Worm (Caenorhabditis elegans) whole organism, L2 larva: ENCODE data around the gene srx-42.

Source experiments
- Y55F3AM.14 ChIP-seq: fragments of 200-800 bp; sonication (Bioruptor generic); optimal IDR thresholded peaks from 2 replicates; lab custom pipeline; 2018; ENCODE audit warnings: mild to moderate bottlenecking, missing genetic modification characterization, missing compliant biosample characterization
- ZK546.5 ChIP-seq: sonication (generic microtip); optimal IDR thresholded peaks from 2 replicates; lab custom pipeline; 2017; ENCODE audit warnings: missing biosample characterization, missing genetic modification characterization
- alr-1 ChIP-seq: fragments of 150-350 bp; optimal IDR thresholded peaks from 2 replicates; lab custom pipeline; 2014; ENCODE audit warnings: missing biosample characterization, missing genetic modification characterization
- ama-1 ChIP-seq: fragments of 150-350 bp; optimal IDR thresholded peaks from 2 replicates; lab custom pipeline; 2018; ENCODE audit warnings: inconsistent platforms
- blmp-1 ChIP-seq: sonication (generic microtip); optimal IDR thresholded peaks from 2 replicates; lab custom pipeline; 2017; ENCODE audit warnings: missing genetic modification characterization, mild to moderate bottlenecking, missing compliant biosample characterization, antibody characterized with exemption, moderate library complexity; ENCODE audit not compliant: insufficient read depth
- ceh-16 ChIP-seq: fragments of 150-350 bp; optimal IDR thresholded peaks from 2 replicates; lab custom pipeline; 2014; ENCODE audit warnings: missing biosample characterization, missing genetic modification characterization
- crh-2 ChIP-seq: sonication (generic microtip); optimal IDR thresholded peaks from 2 replicates; lab custom pipeline; 2017; ENCODE audit warnings: missing biosample characterization, missing genetic modification characterization
- dmd-4 ChIP-seq: sonication (generic microtip); optimal IDR thresholded peaks from 2 replicates; lab custom pipeline; 2017; ENCODE audit warnings: missing biosample characterization, missing genetic modification characterization
- elt-3 ChIP-seq: sonication (generic microtip); optimal IDR thresholded peaks from 2 replicates; lab custom pipeline; 2017; ENCODE audit warnings: missing biosample characterization, missing genetic modification characterization
- fos-1 ChIP-seq: fragments of 150-350 bp; optimal IDR thresholded peaks from 2 replicates; lab custom pipeline; 2014; ENCODE audit warnings: missing biosample characterization, missing genetic modification characterization
- gmeb-1 ChIP-seq: fragments of 150-350 bp; optimal IDR thresholded peaks from 2 replicates; lab custom pipeline; 2014; ENCODE audit warnings: missing biosample characterization, missing genetic modification characterization
- lin-11 ChIP-seq: fragments of 150-350 bp; sonication (generic microtip); optimal IDR thresholded peaks from 2 replicates; lab custom pipeline; 2014; ENCODE audit warnings: missing biosample characterization, missing genetic modification characterization, inconsistent platforms, mixed read lengths
- lin-39 ChIP-seq: fragments of 150-350 bp; optimal IDR thresholded peaks from 2 replicates; lab custom pipeline; 2014; ENCODE audit warnings: missing biosample characterization, missing genetic modification reagents, missing genetic modification characterization
- lsy-2 ChIP-seq, 2 experiments: fragments of 150-350 bp in 1 of 2; sonication (generic microtip) in 1 of 2; optimal IDR thresholded peaks; 2 replicates each; lab custom pipeline; 2014 to 2017; ENCODE audit warnings: missing biosample characterization in 2 of 2, missing genetic modification characterization in 2 of 2
- mab-5 ChIP-seq: fragments of 150-350 bp; optimal IDR thresholded peaks from 2 replicates; lab custom pipeline; 2014; ENCODE audit warnings: missing biosample characterization, missing genetic modification characterization
- mdl-1 ChIP-seq, 2 experiments: fragments of 150-350 bp in 1 of 2; sonication (generic microtip) in 1 of 2; optimal IDR thresholded peaks; 2 replicates each; lab custom pipeline; 2017; ENCODE audit warnings: missing biosample characterization in 2 of 2, missing genetic modification characterization in 2 of 2
- nhr-10 ChIP-seq: sonication (generic microtip); optimal IDR thresholded peaks from 2 replicates; lab custom pipeline; 2017; ENCODE audit warnings: missing biosample characterization, missing genetic modification characterization
- nhr-11 ChIP-seq: fragments of 150-350 bp; optimal IDR thresholded peaks from 2 replicates; lab custom pipeline; 2014; ENCODE audit warnings: missing biosample characterization, missing genetic modification characterization
- nhr-129 ChIP-seq: fragments of 150-350 bp; optimal IDR thresholded peaks from 2 replicates; lab custom pipeline; 2014; ENCODE audit warnings: missing biosample characterization, missing genetic modification characterization
- nhr-21 ChIP-seq: fragments of 150-350 bp; optimal IDR thresholded peaks from 2 replicates; lab custom pipeline; 2014; ENCODE audit warnings: missing biosample characterization, missing genetic modification characterization
- nhr-23 ChIP-seq: fragments of 150-350 bp; optimal IDR thresholded peaks from 2 replicates; lab custom pipeline; 2014; ENCODE audit warnings: missing biosample characterization, missing genetic modification reagents, missing genetic modification characterization
- nhr-237 ChIP-seq: fragments of 150-350 bp; optimal IDR thresholded peaks from 2 replicates; lab custom pipeline; 2014; ENCODE audit warnings: missing biosample characterization, missing genetic modification characterization
- nhr-25 ChIP-seq: fragments of 150-350 bp; sonication (generic microtip); optimal IDR thresholded peaks from 3 replicates; lab custom pipeline; 2014; ENCODE audit warnings: missing biosample characterization, missing genetic modification characterization
- nhr-6 ChIP-seq: fragments of 150-350 bp; optimal IDR thresholded peaks from 2 replicates; lab custom pipeline; 2014; ENCODE audit warnings: missing biosample characterization, missing genetic modification characterization
- nhr-77 ChIP-seq: fragments of 150-350 bp; optimal IDR thresholded peaks from 2 replicates; lab custom pipeline; 2014; ENCODE audit warnings: missing biosample characterization, missing genetic modification characterization
- peb-1 ChIP-seq: fragments of 150-350 bp; optimal IDR thresholded peaks from 2 replicates; lab custom pipeline; 2014; ENCODE audit warnings: missing biosample characterization, missing genetic modification characterization
- skn-1 ChIP-seq: sonication (generic microtip); optimal IDR thresholded peaks from 2 replicates; lab custom pipeline; 2017; ENCODE audit warnings: missing biosample characterization, missing genetic modification characterization
- sma-3 ChIP-seq: sonication (generic microtip); optimal IDR thresholded peaks from 2 replicates; lab custom pipeline; 2016; ENCODE audit warnings: missing genetic modification reagents, missing genetic modification characterization, missing compliant biosample characterization
- sma-9 ChIP-seq, 2 experiments: fragments of 150-350 bp in 1 of 2; sonication (generic microtip) in 1 of 2; optimal IDR thresholded peaks; 2 replicates each; lab custom pipeline; 2014 to 2016; ENCODE audit warnings: missing genetic modification characterization in 2 of 2, mild to moderate bottlenecking in 1 of 2, missing biosample characterization in 1 of 2, missing compliant biosample characterization in 1 of 2, missing genetic modification reagents in 1 of 2, moderate library complexity in 1 of 2
- unc-39 ChIP-seq: fragments of 150-350 bp; optimal IDR thresholded peaks from 2 replicates; lab custom pipeline; 2014; ENCODE audit warnings: missing biosample characterization, missing genetic modification characterization
- unc-55 ChIP-seq: fragments of 150-350 bp; sonication (generic microtip); optimal IDR thresholded peaks from 3 replicates; lab custom pipeline; 2014; ENCODE audit warnings: missing biosample characterization, missing genetic modification reagents, missing genetic modification characterization
- unc-62 ChIP-seq: fragments of 150-350 bp; optimal IDR thresholded peaks from 2 replicates; lab custom pipeline; 2014; ENCODE audit warnings: missing biosample characterization, missing genetic modification reagents, missing genetic modification characterization
- ztf-1 ChIP-seq: fragments of 200-800 bp; sonication (Bioruptor generic); conservative IDR thresholded peaks from 2 replicates; pipeline ENCODE4 v1.3.6; 2022; ENCODE audit warnings: missing genetic modification characterization, missing compliant biosample characterization
- ztf-11 ChIP-seq: sonication (generic microtip); optimal IDR thresholded peaks from 2 replicates; lab custom pipeline; 2017; ENCODE audit warnings: missing biosample characterization, missing genetic modification characterization
- ztf-4 ChIP-seq: fragments of 150-350 bp; optimal IDR thresholded peaks from 2 replicates; lab custom pipeline; 2014; ENCODE audit warnings: missing biosample characterization, missing genetic modification characterization

The srx-42 gene

DNA sequence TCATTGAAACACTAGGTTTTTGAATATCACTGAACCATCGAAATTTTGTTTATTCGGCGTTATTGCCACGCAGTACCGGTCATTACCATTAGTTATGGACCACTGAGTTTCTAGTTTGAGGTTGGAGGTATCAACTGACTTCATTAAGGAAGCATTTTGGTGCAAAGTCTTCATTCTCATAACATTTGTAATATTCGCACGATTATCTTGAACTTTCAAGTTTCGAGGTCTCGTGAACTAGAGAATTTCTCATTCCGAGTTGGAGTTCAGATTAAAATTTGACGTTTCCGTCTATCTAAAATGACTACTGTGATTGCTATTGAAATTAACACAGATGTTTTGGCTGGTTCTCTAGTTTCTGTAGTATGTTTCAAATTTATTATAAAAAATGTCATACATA, at the start of gene srx-42:
Gene srx-42, plus strand, starts transcription at position 301 of the 400 bp plus-strand sequence.
- TF ChIP-seq elt-3 (tag; lab: Kevin White, UChicago) (no peak), alr-1 (no peak), nhr-77 (no peak), nhr-237 (tag; lab: Kevin White, UChicago) (no peak), gmeb-1 (tag; lab: Kevin White, UChicago) (no peak), nhr-129 (no peak), blmp-1 (tag; lab: Kevin White, UChicago) (no peak), ztf-1 (no peak), peb-1 (tag; lab: Kevin White, UChicago) (no peak), unc-39 (tag; lab: Kevin White, UChicago) (no peak), mdl-1 (tag; optimal IDR thresholded peaks at IDR 0.05; lab: Kevin White, UChicago) (no peak), mab-5 (tag; lab: Kevin White, UChicago) (no peak), lsy-2 (tag; optimal IDR thresholded peaks at IDR 0.05; lab: Kevin White, UChicago) (no peak), skn-1 (tag; lab: Kevin White, UChicago) (no peak), crh-2 (tag; lab: Kevin White, UChicago) (no peak), unc-55 (GFP tag; lab: Kevin White, UChicago) (no peak)

DNA sequence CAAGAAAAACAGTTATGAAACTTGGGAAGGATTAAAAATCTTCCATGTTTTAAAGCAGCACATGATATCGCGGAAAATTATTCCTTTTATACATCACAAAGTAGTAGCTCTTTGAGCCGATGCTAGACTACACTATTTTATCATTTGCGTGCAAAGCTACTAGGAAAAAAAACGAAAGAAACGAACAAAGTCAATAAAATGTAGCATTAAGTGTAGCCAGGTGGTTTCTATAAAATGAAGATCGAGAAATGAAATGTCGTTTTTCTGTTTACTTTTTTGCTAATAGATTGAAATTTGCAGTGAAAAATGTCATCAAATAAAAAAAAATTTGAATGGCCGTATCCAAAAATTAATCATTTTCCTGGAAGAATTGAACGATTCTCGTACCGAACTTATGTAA, 47.9 kb upstream of the srx-42 start, which contains the start of gene cpt-5:
Gene cpt-5, plus strand, starts transcription at position 301 of the 400 bp plus-strand sequence.
- TF ChIP-seq ama-1 (lab: Kevin White, UChicago): no peak
- TF ChIP-seq fos-1: no peak
- no peak for TF ChIP-seq lin-39 (tag; lab: Kevin White, UChicago)
- TF ChIP-seq sma-3 (GFP tag; lab: Kevin White, UChicago): no peak
- TF ChIP-seq elt-3 (tag; lab: Kevin White, UChicago): no peak
- TF ChIP-seq nhr-129: no peak
- TF ChIP-seq ZK546.5 (tag; lab: Kevin White, UChicago): no peak
- no peak for TF ChIP-seq crh-2 (tag; lab: Kevin White, UChicago)

DNA sequence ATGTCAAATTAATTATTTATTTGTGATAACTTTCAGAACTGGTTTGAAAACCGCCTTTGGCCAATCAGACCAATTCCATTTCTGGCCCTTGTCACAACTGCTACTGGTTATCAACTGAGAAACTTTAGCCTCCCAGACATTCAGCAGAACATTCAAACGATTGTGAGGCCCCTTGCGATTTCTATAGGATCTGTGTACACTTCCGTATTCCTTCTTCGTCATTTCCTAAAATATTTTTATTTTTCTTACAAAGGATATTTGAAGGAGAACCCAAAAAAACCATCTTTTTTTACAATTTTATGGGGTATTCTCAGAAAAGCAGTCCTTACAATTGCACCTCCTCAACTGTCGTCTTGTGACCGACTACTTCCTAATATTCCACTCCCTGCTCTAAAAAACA, 47.5 kb upstream of the srx-42 start:
- no peak for TF ChIP-seq Y55F3AM.14 (GFP tag; lab: Kevin White, UChicago)
- no peak for TF ChIP-seq nhr-6 (tag; lab: Kevin White, UChicago)
- no peak for TF ChIP-seq skn-1 (tag; lab: Kevin White, UChicago)
- TF ChIP-seq nhr-21 (tag; lab: Kevin White, UChicago): no peak
- no peak for TF ChIP-seq blmp-1 (tag; lab: Kevin White, UChicago)
- TF ChIP-seq dmd-4 (tag; lab: Kevin White, UChicago): no peak
- no peak for TF ChIP-seq elt-3 (tag; lab: Kevin White, UChicago)
- TF ChIP-seq ztf-4 (tag; lab: Kevin White, UChicago): no peak
- TF ChIP-seq ztf-11 (tag; lab: Kevin White, UChicago): no peak
- no peak for TF ChIP-seq ceh-16
- TF ChIP-seq nhr-10 (tag; lab: Kevin White, UChicago): no peak
- TF ChIP-seq nhr-237 (tag; lab: Kevin White, UChicago): no peak
- no peak for TF ChIP-seq nhr-23 (tag; lab: Kevin White, UChicago)
- no peak for TF ChIP-seq sma-3 (GFP tag; lab: Kevin White, UChicago)
- TF ChIP-seq unc-62 (GFP tag; lab: Kevin White, UChicago): no peak
- no peak for TF ChIP-seq nhr-11 (tag; lab: Kevin White, UChicago)

DNA sequence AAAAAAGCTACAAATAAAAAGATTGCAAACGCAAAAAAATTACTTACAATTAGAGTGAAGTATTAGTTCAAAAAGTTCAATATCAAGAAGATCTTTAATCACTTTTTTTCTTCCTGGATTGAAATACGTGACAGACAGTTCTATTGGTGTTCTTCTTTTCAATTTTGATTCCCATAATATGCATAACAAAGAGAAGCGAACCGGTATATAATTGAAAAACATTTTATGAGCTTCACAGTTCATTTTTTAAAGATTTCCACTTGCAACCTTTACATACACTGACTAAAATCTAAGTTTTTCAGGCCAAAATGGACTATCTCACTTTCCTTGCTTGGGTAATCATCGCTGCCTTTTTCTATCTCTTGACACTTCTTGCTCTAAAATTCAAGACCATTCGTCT, 44.3 kb upstream of the srx-42 start, which contains the start of gene T22G5.1:
Gene T22G5.1, plus strand, starts transcription at position 301 of the 400 bp plus-strand sequence.
- TF ChIP-seq lin-11 (tag; lab: Kevin White, UChicago): no peak
- TF ChIP-seq sma-9 (GFP tag; optimal IDR thresholded peaks at IDR 0.05; lab: Kevin White, UChicago): no peak
- no peak for TF ChIP-seq sma-9 (tag; optimal IDR thresholded peaks at IDR 0.05; lab: Kevin White, UChicago)
- no peak for TF ChIP-seq nhr-77

DNA sequence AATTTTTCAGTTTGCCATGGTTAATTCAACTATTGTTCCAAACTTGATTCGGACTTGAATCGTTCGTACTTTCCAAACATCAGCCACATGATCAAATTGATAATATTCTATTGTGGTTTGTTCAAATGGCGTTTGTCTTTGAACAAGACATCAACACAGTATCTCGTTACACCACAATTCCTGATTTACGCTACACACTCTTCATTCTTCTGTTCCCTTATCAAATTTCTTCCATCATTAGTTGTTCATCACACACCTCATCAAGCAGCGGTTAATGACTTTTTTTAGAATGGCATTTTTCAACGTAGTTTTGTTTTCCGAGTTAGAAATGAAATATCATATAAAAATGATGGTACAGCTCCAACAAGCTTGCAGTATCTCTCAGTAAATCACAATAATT, 42.6 kb upstream of the srx-42 start:
- peak; percentile 25 for TF ChIP-seq sma-3 (GFP tag; lab: Kevin White, UChicago)
- no peak for TF ChIP-seq ztf-4 (tag; lab: Kevin White, UChicago)
- no peak for TF ChIP-seq mdl-1 (tag; optimal IDR thresholded peaks at IDR 0.05; lab: Kevin White, UChicago)
- TF ChIP-seq nhr-25 (tag; lab: Kevin White, UChicago): peak; percentile 30
- TF ChIP-seq nhr-129: no peak
- TF ChIP-seq fos-1: peak; percentile 63
- TF ChIP-seq unc-55 (GFP tag; lab: Kevin White, UChicago): no peak
- TF ChIP-seq lin-39 (tag; lab: Kevin White, UChicago): no peak
- TF ChIP-seq sma-9 (GFP tag; optimal IDR thresholded peaks at IDR 0.05; lab: Kevin White, UChicago): peak; percentile 71
- TF ChIP-seq sma-9 (tag; optimal IDR thresholded peaks at IDR 0.05; lab: Kevin White, UChicago): no peak
- TF ChIP-seq crh-2 (tag; lab: Kevin White, UChicago): peak; percentile 37
- peak; percentile 7 for TF ChIP-seq gmeb-1 (tag; lab: Kevin White, UChicago)
